Fruit fly (Drosophila melanogaster): ENCODE data around the gene Arl1.
A peak's percentile ranks its signal among the peaks of the same experiment; 100 is the strongest.

Arl1 gene

dm6 chr3L:16004401-16005237, 21.7 kb downstream of the Arl1 start, which contains the start of the genes hzg and mRpS31 (continued):
- peak; percentile 27 for TF ChIP-seq nerfin-1 (tag; optimal IDR thresholded peaks at IDR 0.05)
- no peak for TF ChIP-seq lov (optimal IDR thresholded peaks at IDR 0.05)
- TF ChIP-seq lov (GFP tag; IDR thresholded peaks at IDR 0.05): no peak
- no peak for TF ChIP-seq fd3F (GFP tag; optimal IDR thresholded peaks at IDR 0.05)
- TF ChIP-seq sr (GFP tag; IDR thresholded peaks at IDR 0.05): peak; percentile 61; the same call in 1 of the 3 replicates
- peak; percentile 88 for TF ChIP-seq nom (GFP tag; optimal IDR thresholded peaks at IDR 0.05)
- TF ChIP-seq pita (GFP tag; optimal IDR thresholded peaks at IDR 0.05): no peak
- TF ChIP-seq CG6765 (GFP tag; optimal IDR thresholded peaks at IDR 0.05): no peak
- TF ChIP-seq dm (GFP tag; optimal IDR thresholded peaks at IDR 0.05): peak; percentile 38
- no peak for TF ChIP-seq CG16779 (GFP tag; IDR thresholded peaks at IDR 0.05)
- TF ChIP-seq CG6791 (GFP tag; IDR thresholded peaks at IDR 0.05; ENCODE audit: partially characterized antibody): no peak; the same call in 2 of the 3 replicates
- peak; percentile 69 for TF ChIP-seq mam (GFP tag; optimal IDR thresholded peaks at IDR 0.05)
- TF ChIP-seq CG6654 (GFP tag; optimal IDR thresholded peaks at IDR 0.05): no peak
- TF ChIP-seq CG12236 (GFP tag; optimal IDR thresholded peaks at IDR 0.05): no peak
- peak; percentile 57 for TF ChIP-seq CG9215 (GFP tag; IDR thresholded peaks at IDR 0.05)
- TF ChIP-seq pan (optimal IDR thresholded peaks at IDR 0.05): no peak
- peak in 1 of 2 experiments; percentile 24 for TF ChIP-seq pan (GFP tag; optimal IDR thresholded peaks at IDR 0.05 in 1 of 2, IDR thresholded peaks at IDR 0.05 in 1 of 2)
- TF ChIP-seq fd64A (GFP tag; optimal IDR thresholded peaks at IDR 0.05): no peak
- TF ChIP-seq Opbp (GFP tag; IDR thresholded peaks at IDR 0.05; ENCODE audit: partially characterized antibody): no peak
- peak; percentile 66 for TF ChIP-seq CG11504 (tag; optimal IDR thresholded peaks at IDR 0.05)
- no peak for TF ChIP-seq CG11247 (GFP tag; IDR thresholded peaks at IDR 0.05)
- no peak for TF ChIP-seq sim (GFP tag; IDR thresholded peaks at IDR 0.05)
- no peak for TF ChIP-seq CG10321 (GFP tag; IDR thresholded peaks at IDR 0.05)
- TF ChIP-seq CG7963 (GFP tag; IDR thresholded peaks at IDR 0.05; ENCODE audit: partially characterized antibody): no peak
- TF ChIP-seq esg (GFP tag; conservative IDR thresholded peaks at IDR 0.05): peak; percentile 18; the same call in 1 of the 2 replicates
- TF ChIP-seq CG30431 (GFP tag; optimal IDR thresholded peaks at IDR 0.05): no peak
- TF ChIP-seq unc-4 (GFP tag; IDR thresholded peaks at IDR 0.05; ENCODE audit: partially characterized antibody): no peak
- TF ChIP-seq ab (GFP tag; optimal IDR thresholded peaks at IDR 0.05): no peak
- TF ChIP-seq h (optimal IDR thresholded peaks at IDR 0.05): no peak
- TF ChIP-seq hkb (optimal IDR thresholded peaks at IDR 0.05): no peak
- TF ChIP-seq hkb (GFP tag; IDR thresholded peaks at IDR 0.05): no peak
- TF ChIP-seq E2f1 (GFP tag; IDR thresholded peaks at IDR 0.05): no peak
- TF ChIP-seq tgo (GFP tag; IDR thresholded peaks at IDR 0.05): peak; percentile 50; the same call in 2 of the 3 replicates
- peak; percentile 24 for TF ChIP-seq eyg (GFP tag; optimal IDR thresholded peaks at IDR 0.05)
- no peak for TF ChIP-seq Adf1 (GFP tag; IDR thresholded peaks at IDR 0.05)
- peak; percentile 89 for TF ChIP-seq gfzf (GFP tag; optimal IDR thresholded peaks at IDR 0.05)
- peak; percentile 23 for TF ChIP-seq emc (GFP tag; optimal IDR thresholded peaks at IDR 0.05)
- TF ChIP-seq CG1832 (GFP tag; optimal IDR thresholded peaks at IDR 0.05): no peak
- TF ChIP-seq Dad (GFP tag; optimal IDR thresholded peaks at IDR 0.05): no peak
- TF ChIP-seq CG13287 (GFP tag; IDR thresholded peaks at IDR 0.05; ENCODE audit: partially characterized antibody): peak; percentile 15; the same call in 1 of the 2 replicates
- no peak for TF ChIP-seq ase (GFP tag; IDR thresholded peaks at IDR 0.05)
- peak; percentile 45 for TF ChIP-seq CG1233 (GFP tag; optimal IDR thresholded peaks at IDR 0.05)
- TF ChIP-seq lmd (GFP tag; IDR thresholded peaks at IDR 0.05): no peak; the same call in 1 of the 2 replicates
- TF ChIP-seq eve (GFP tag; optimal IDR thresholded peaks at IDR 0.05): no peak
- TF ChIP-seq unpg (GFP tag; optimal IDR thresholded peaks at IDR 0.05): peak; percentile 53
- no peak for TF ChIP-seq CG10543 (GFP tag; optimal IDR thresholded peaks at IDR 0.05)
- TF ChIP-seq ind (GFP tag; optimal IDR thresholded peaks at IDR 0.05): peak; percentile 64
- TF ChIP-seq CG6854 (GFP tag; optimal IDR thresholded peaks at IDR 0.05): no peak
- no peak for TF ChIP-seq cad (GFP tag; optimal IDR thresholded peaks at IDR 0.05)
- TF ChIP-seq schlank (tag; optimal IDR thresholded peaks at IDR 0.05): no peak
- TF ChIP-seq ara (GFP tag; IDR thresholded peaks at IDR 0.05): no peak
